Fruit fly (Drosophila melanogaster): ENCODE results near the gene lcs.

Gene lcs

DNA sequence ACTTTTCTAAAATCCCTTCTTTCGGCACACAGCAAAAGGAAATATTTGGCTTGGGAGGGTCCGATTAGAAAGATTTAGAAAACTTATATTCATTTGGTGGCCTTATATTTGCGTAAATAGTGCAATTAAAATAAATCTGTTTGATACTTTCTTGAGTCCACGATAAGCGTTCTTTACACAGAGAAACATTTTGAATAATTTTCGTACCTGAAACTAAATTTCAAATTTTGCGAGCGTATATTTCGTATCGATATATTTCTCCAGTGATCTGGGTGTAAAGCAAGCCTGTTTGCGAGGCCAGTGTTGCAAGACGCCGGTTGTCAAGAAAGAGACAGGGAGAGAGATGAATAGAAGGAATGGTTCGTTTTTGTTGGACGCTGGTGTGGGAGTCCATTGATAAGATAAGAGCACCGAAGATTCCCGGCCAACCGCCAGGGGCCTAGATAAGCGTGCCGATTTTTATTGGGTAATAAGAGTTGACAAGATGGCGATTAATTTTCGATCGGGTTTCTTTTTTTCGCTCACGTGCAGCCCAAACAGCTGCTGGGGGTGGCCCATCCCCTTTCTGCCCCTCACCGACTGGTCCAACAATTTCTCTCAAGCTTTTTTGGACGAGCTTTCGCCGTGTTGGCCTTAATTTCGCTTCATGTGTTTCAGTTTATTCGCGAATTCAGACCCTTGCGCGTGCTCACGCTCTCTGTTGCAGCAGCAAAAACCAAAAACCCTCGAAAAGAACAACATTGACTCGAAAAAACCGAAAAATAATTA, 23.3 kb downstream of the lcs start, which contains the start of gene slgA (continued):
- no peak for TF ChIP-seq Trl (optimal IDR thresholded peaks at IDR 0.05)
- TF ChIP-seq Trl (GFP tag; optimal IDR thresholded peaks at IDR 0.05) = no peak
- peak; percentile 18 for TF ChIP-seq CG12155 (GFP tag; optimal IDR thresholded peaks at IDR 0.05)
- TF ChIP-seq Side (GFP tag; optimal IDR thresholded peaks at IDR 0.05) = peak; percentile 8
- TF ChIP-seq CG7786 (GFP tag; optimal IDR thresholded peaks at IDR 0.05) = peak; percentile 67
- TF ChIP-seq nerfin-2 (GFP tag; IDR thresholded peaks at IDR 0.05; ENCODE audit: partially characterized antibody) = no peak; the same call in 1 of the 2 replicates
- peak; percentile 26; the same call in 1 of the 2 replicates for TF ChIP-seq NFAT (GFP tag; IDR thresholded peaks at IDR 0.05)
- TF ChIP-seq unc-4 (GFP tag; IDR thresholded peaks at IDR 0.05; ENCODE audit: partially characterized antibody) = peak; percentile 63
- peak; percentile 25 for TF ChIP-seq shn (GFP tag; optimal IDR thresholded peaks at IDR 0.05)
- TF ChIP-seq dimm (GFP tag; IDR thresholded peaks at IDR 0.05) = no peak
- no peak for TF ChIP-seq CG5245 (GFP tag; optimal IDR thresholded peaks at IDR 0.05)
- TF ChIP-seq CG9727 (GFP tag; optimal IDR thresholded peaks at IDR 0.05) = peak; percentile 40
- peak; percentile 17; the same call in 1 of the 2 replicates for TF ChIP-seq CG42726 (GFP tag; IDR thresholded peaks at IDR 0.05; ENCODE audit: partially characterized antibody)
- peak; percentile 9 for TF ChIP-seq CG30020 (tag; optimal IDR thresholded peaks at IDR 0.05)

DNA sequence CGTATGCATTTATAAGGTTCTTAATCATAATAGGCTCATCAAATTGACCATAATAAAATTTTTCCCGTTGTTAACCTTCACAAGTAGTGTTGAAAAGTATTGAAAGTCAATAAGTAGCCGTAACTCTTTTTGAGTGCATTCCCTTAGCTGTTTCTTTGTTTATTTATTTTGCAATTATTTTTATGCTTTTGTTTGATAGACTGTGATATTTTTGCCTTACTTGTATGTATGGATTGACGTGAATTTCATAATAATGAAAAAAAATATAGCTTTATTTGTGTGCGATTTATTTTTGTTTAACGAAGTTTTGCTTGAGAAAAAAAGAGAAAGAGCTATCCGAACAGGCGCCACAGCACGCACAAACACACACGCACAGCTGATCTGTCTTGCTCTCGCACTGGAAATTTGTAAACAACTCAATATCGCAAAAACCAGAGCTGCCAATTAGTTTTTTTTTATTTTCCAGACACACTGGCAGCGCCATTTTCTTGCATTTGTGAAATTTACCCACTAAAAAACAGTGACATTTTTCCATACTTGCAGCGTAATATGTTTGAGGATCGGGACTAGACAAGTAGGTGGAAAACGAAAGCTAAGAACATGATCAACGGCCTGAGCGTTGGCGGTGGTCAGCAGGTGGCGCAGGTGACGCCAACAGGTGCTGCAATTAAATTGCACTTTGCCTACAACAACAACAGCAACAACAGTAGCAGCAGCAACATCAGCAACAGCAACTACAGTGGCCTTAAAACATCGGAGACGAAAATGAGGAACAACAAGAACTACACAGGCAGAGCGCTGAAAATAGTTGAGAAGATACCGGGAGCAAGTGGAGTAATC, 27.7 kb downstream of the lcs start:
- TF ChIP-seq bowl (GFP tag; IDR thresholded peaks at IDR 0.05) = no peak
- no peak for TF ChIP-seq NC2α (GFP tag; optimal IDR thresholded peaks at IDR 0.05)
- TF ChIP-seq Usf (GFP tag; optimal IDR thresholded peaks at IDR 0.05) = no peak
- no peak for TF ChIP-seq CG10959 (GFP tag; IDR thresholded peaks at IDR 0.05)
- TF ChIP-seq toy (GFP tag; IDR thresholded peaks at IDR 0.05) = no peak
- TF ChIP-seq Atf3 (GFP tag; optimal IDR thresholded peaks at IDR 0.05) = no peak
- TF ChIP-seq nerfin-1 (tag; optimal IDR thresholded peaks at IDR 0.05) = peak; percentile 29
- peak; percentile 17 for TF ChIP-seq stwl (tag; optimal IDR thresholded peaks at IDR 0.05)
- no peak for TF ChIP-seq HHEX (GFP tag; optimal IDR thresholded peaks at IDR 0.05)
- no peak for TF ChIP-seq otp (GFP tag; IDR thresholded peaks at IDR 0.05)
- TF ChIP-seq D (optimal IDR thresholded peaks at IDR 0.05) = no peak
- TF ChIP-seq D (GFP tag; optimal IDR thresholded peaks at IDR 0.05) = no peak
- no peak for TF ChIP-seq dimm (GFP tag; IDR thresholded peaks at IDR 0.05)
- peak in 1 of 2 experiments; percentile 74 for TF ChIP-seq crp (GFP tag; optimal IDR thresholded peaks at IDR 0.05)
- peak; percentile 1 for TF ChIP-seq exex (tag; optimal IDR thresholded peaks at IDR 0.05)
- no peak for TF ChIP-seq Sry-β (GFP tag; optimal IDR thresholded peaks at IDR 0.05)
- TF ChIP-seq CG2120 (GFP tag; optimal IDR thresholded peaks at IDR 0.05) = peak; percentile 7
- TF ChIP-seq CG11093 (GFP tag; IDR thresholded peaks at IDR 0.05) = no peak
- no peak for TF ChIP-seq usp (GFP tag; optimal IDR thresholded peaks at IDR 0.05)
- TF ChIP-seq CG5180 (GFP tag; optimal IDR thresholded peaks at IDR 0.05) = no peak
- no peak for TF ChIP-seq CG10321 (GFP tag; IDR thresholded peaks at IDR 0.05)
- peak; percentile 76; the same call in 1 of the 4 replicates for TF ChIP-seq chinmo (GFP tag; IDR thresholded peaks at IDR 0.05; ENCODE audit: partially characterized antibody)
- TF ChIP-seq Oaz (GFP tag; IDR thresholded peaks at IDR 0.05) = no peak
- TF ChIP-seq Dref (GFP tag; IDR thresholded peaks at IDR 0.05) = no peak
- no peak for TF ChIP-seq CG31441 (GFP tag; IDR thresholded peaks at IDR 0.05)
- TF ChIP-seq CG3995 (GFP tag; optimal IDR thresholded peaks at IDR 0.05) = peak; percentile 81
- TF ChIP-seq gem (tag; optimal IDR thresholded peaks at IDR 0.05) = peak; percentile 6
- TF ChIP-seq CG9797 (GFP tag; optimal IDR thresholded peaks at IDR 0.05) = no peak
- TF ChIP-seq CG6654 (GFP tag; optimal IDR thresholded peaks at IDR 0.05) = no peak
- peak; percentile 18; the same call in 1 of the 2 replicates for TF ChIP-seq CG13287 (GFP tag; IDR thresholded peaks at IDR 0.05; ENCODE audit: partially characterized antibody)
- no peak for TF ChIP-seq sqz (GFP tag; optimal IDR thresholded peaks at IDR 0.05)
- TF ChIP-seq CG11723 (GFP tag; optimal IDR thresholded peaks at IDR 0.05) = no peak
- no peak for TF ChIP-seq Dad (GFP tag; optimal IDR thresholded peaks at IDR 0.05)
- TF ChIP-seq Optix (GFP tag; IDR thresholded peaks at IDR 0.05) = no peak
